Worm (Caenorhabditis elegans) whole organism, L3 larva: ENCODE results near the gene T26E4.7.
"Not testable (repeated sequence)": the region's sequence is repeated elsewhere in the genome, so short reads cannot be mapped to it uniquely, and the experiment has no call there.

ENCODE experiments used
- ceh-82 ChIP-seq: fragments of 150-350 bp; optimal IDR thresholded peaks from 2 replicates; lab custom pipeline; 2014; ENCODE audit warnings: missing biosample characterization, missing genetic modification characterization
- egl-27 ChIP-seq: sonication (generic microtip); optimal IDR thresholded peaks from 4 replicates; lab custom pipeline; 2017; ENCODE audit warnings: missing biosample characterization, missing genetic modification reagents, missing genetic modification characterization
- fkh-10 ChIP-seq: sonication (generic microtip); optimal IDR thresholded peaks from 2 replicates; lab custom pipeline; 2017; ENCODE audit warnings: missing biosample characterization, missing genetic modification reagents, missing genetic modification characterization
- nhr-11 ChIP-seq: fragments of 150-350 bp; optimal IDR thresholded peaks from 2 replicates; lab custom pipeline; 2014; ENCODE audit warnings: missing biosample characterization, missing genetic modification characterization
- nhr-25 ChIP-seq: sonication (generic microtip); optimal IDR thresholded peaks from 2 replicates; lab custom pipeline; 2017; ENCODE audit warnings: missing biosample characterization, missing genetic modification characterization
- nhr-28 ChIP-seq: fragments of 150-350 bp; optimal IDR thresholded peaks from 2 replicates; lab custom pipeline; 2014; ENCODE audit warnings: missing biosample characterization, missing genetic modification characterization
- nhr-76 ChIP-seq: fragments of 150-350 bp; sonication (generic microtip); optimal IDR thresholded peaks from 5 replicates; lab custom pipeline; 2014; ENCODE audit warnings: missing biosample characterization, missing genetic modification characterization
- sea-2 ChIP-seq: fragments of 150-350 bp; sonication (generic microtip); optimal IDR thresholded peaks from 4 replicates; lab custom pipeline; 2014; ENCODE audit warnings: missing biosample characterization, missing genetic modification reagents, missing genetic modification characterization
- skn-1 ChIP-seq: fragments of 150-350 bp; optimal IDR thresholded peaks from 2 replicates; lab custom pipeline; 2014; ENCODE audit warnings: missing biosample characterization, missing genetic modification characterization

- not testable (repeated sequence) for TF ChIP-seq ceh-82 (tag; lab: Kevin White, UChicago); nhr-76 (tag; lab: Kevin White, UChicago); sea-2 (GFP tag; lab: Kevin White, UChicago); fkh-10 (GFP tag; lab: Kevin White, UChicago); nhr-25 (tag; lab: Kevin White, UChicago); nhr-28; nhr-11; egl-27; skn-1 (tag; lab: Kevin White, UChicago)
Measured at ce11 chrV:15802623-15803022, 9.3 kb downstream of the T26E4.7 start, which contains the start of gene T26E4.9.
